Fruit fly (Drosophila melanogaster) whole organism, embryonic: ENCODE data around the gene CG4594.

Experiments used
- CG10147 ChIP-seq: fragments of 200-800 bp; sonication (Bioruptor generic); optimal IDR thresholded peaks from 2 replicates; lab custom pipeline; 2019; ENCODE audit warnings: missing biosample characterization, mild to moderate bottlenecking, missing genetic modification characterization, moderate library complexity
- CG12659 ChIP-seq: fragments of 200-800 bp; sonication (Bioruptor generic); optimal IDR thresholded peaks from 3 replicates; lab custom pipeline; 2017; ENCODE audit warnings: mild to moderate bottlenecking, missing biosample characterization, missing genetic modification reagents, missing genetic modification characterization
- CG13123 ChIP-seq: fragments of 200-800 bp; sonication (Bioruptor generic); optimal IDR thresholded peaks from 2 replicates; lab custom pipeline; 2016; ENCODE audit warnings: missing biosample characterization, missing genetic modification characterization
- CG13287 ChIP-seq: fragments of 200-800 bp; sonication (Bioruptor generic); IDR thresholded peaks from 2 replicates; pipeline ENCODE4 v1.3.6; 2022; ENCODE audit warnings: missing biosample characterization, missing genetic modification characterization; ENCODE audit not compliant: partially characterized antibody
- CG15479 ChIP-seq: fragments of 200-800 bp; sonication (Bioruptor generic); optimal IDR thresholded peaks from 3 replicates; lab custom pipeline; 2019; ENCODE audit warnings: missing biosample characterization, mild to moderate bottlenecking, missing genetic modification characterization, moderate library complexity
- CG2116 ChIP-seq: fragments of 200-800 bp; sonication (Bioruptor generic); optimal IDR thresholded peaks from 3 replicates; lab custom pipeline; 2018; ENCODE audit warnings: missing biosample characterization, mild to moderate bottlenecking, missing genetic modification characterization
- CG2129 ChIP-seq: fragments of 200-800 bp; sonication (Bioruptor generic); IDR thresholded peaks from 2 replicates; pipeline ENCODE4 v1.3.6; 2022; ENCODE audit warnings: missing biosample characterization, missing genetic modification characterization; ENCODE audit not compliant: partially characterized antibody
- CG2712 ChIP-seq: fragments of 200-800 bp; optimal IDR thresholded peaks from 3 replicates; lab custom pipeline; 2019; ENCODE audit warnings: missing biosample characterization, mild to moderate bottlenecking, missing genetic modification characterization, moderate library complexity
- CG32532 ChIP-seq: fragments of 200-800 bp; sonication (Bioruptor generic); IDR thresholded peaks from 2 replicates; pipeline ENCODE4 v1.3.6; 2022; ENCODE audit warnings: missing biosample characterization, missing genetic modification characterization
- CG33557 ChIP-seq: fragments of 200-800 bp; sonication (Bioruptor generic); optimal IDR thresholded peaks from 2 replicates; lab custom pipeline; 2019; ENCODE audit warnings: missing biosample characterization, mild to moderate bottlenecking, missing genetic modification characterization, moderate library complexity
- CG34224 ChIP-seq: fragments of 200-800 bp; sonication (Bioruptor generic); IDR thresholded peaks from 3 replicates; pipeline ENCODE4 v1.3.6; 2022; ENCODE audit warnings: missing biosample characterization, missing genetic modification characterization; ENCODE audit not compliant: partially characterized antibody
- CG4424 ChIP-seq: fragments of 200-800 bp; sonication (Bioruptor generic); optimal IDR thresholded peaks from 3 replicates; lab custom pipeline; 2016; ENCODE audit warnings: missing biosample characterization, missing genetic modification characterization
- CG4617 ChIP-seq: fragments of 200-800 bp; sonication (Bioruptor generic); optimal IDR thresholded peaks from 3 replicates; lab custom pipeline; 2016; ENCODE audit warnings: missing biosample characterization, missing genetic modification characterization, borderline replicate concordance
- CG6791 ChIP-seq: fragments of 200-800 bp; sonication (Bioruptor generic); IDR thresholded peaks from 3 replicates; pipeline ENCODE4 v1.3.6; 2022; ENCODE audit warnings: missing biosample characterization, missing genetic modification characterization; ENCODE audit not compliant: partially characterized antibody
- CG7839 ChIP-seq: fragments of 200-800 bp; sonication (Bioruptor generic); optimal IDR thresholded peaks from 3 replicates; lab custom pipeline; 2018; ENCODE audit warnings: missing biosample characterization, mild to moderate bottlenecking, missing genetic modification characterization, moderate library complexity
- CG7928 ChIP-seq: fragments of 200-800 bp; sonication (Bioruptor generic); optimal IDR thresholded peaks from 2 replicates; lab custom pipeline; 2017; ENCODE audit warnings: missing biosample characterization, mild to moderate bottlenecking, missing genetic modification characterization
- CG8359 ChIP-seq: fragments of 200-800 bp; sonication (Bioruptor generic); optimal IDR thresholded peaks from 2 replicates; lab custom pipeline; 2017; ENCODE audit warnings: missing biosample characterization, mild to moderate bottlenecking, missing genetic modification characterization, borderline replicate concordance
- CG9609 ChIP-seq: fragments of 200-800 bp; sonication (Bioruptor generic); optimal IDR thresholded peaks from 3 replicates; lab custom pipeline; 2016; ENCODE audit warnings: missing biosample characterization, missing genetic modification characterization
- CG9797 ChIP-seq: fragments of 200-800 bp; sonication (Bioruptor generic); optimal IDR thresholded peaks from 3 replicates; lab custom pipeline; 2018; ENCODE audit warnings: missing biosample characterization, mild to moderate bottlenecking, missing genetic modification characterization
- CHES-1-like ChIP-seq: fragments of 200-800 bp; sonication (Bioruptor generic); optimal IDR thresholded peaks from 2 replicates; lab custom pipeline; 2016; ENCODE audit warnings: missing biosample characterization, missing genetic modification characterization
- CoRest ChIP-seq: fragments of 200-800 bp; sonication (Bioruptor generic); optimal IDR thresholded peaks from 3 replicates; lab custom pipeline; 2018; ENCODE audit warnings: missing biosample characterization, mild to moderate bottlenecking, missing genetic modification characterization, moderate library complexity
- Deaf1 ChIP-seq: fragments of 200-800 bp; optimal IDR thresholded peaks from 3 replicates; lab custom pipeline; 2019; ENCODE audit warnings: missing biosample characterization, mild to moderate bottlenecking, missing genetic modification characterization, moderate library complexity
- Dp ChIP-seq: fragments of 200-800 bp; sonication (Bioruptor generic); optimal IDR thresholded peaks from 2 replicates; lab custom pipeline; 2018; ENCODE audit warnings: missing biosample characterization, mild to moderate bottlenecking, missing genetic modification characterization, moderate library complexity
- Fer1 ChIP-seq: fragments of 200-800 bp; sonication (Bioruptor generic); optimal IDR thresholded peaks from 2 replicates; lab custom pipeline; 2017; ENCODE audit warnings: missing biosample characterization, mild to moderate bottlenecking, missing genetic modification characterization
- Fer3 ChIP-seq: fragments of 200-800 bp; sonication (Bioruptor generic); optimal IDR thresholded peaks from 2 replicates; lab custom pipeline; 2018; ENCODE audit warnings: missing biosample characterization, mild to moderate bottlenecking, missing genetic modification characterization, moderate library complexity
- MBD-R2 ChIP-seq: fragments of 200-800 bp; sonication (Bioruptor generic); IDR thresholded peaks from 2 replicates; pipeline ENCODE4 v1.3.6; 2022; ENCODE audit warnings: missing biosample characterization, missing genetic modification characterization
- Nf-YB ChIP-seq: fragments of 200-800 bp; sonication (Bioruptor generic); optimal IDR thresholded peaks from 3 replicates; lab custom pipeline; 2019; ENCODE audit warnings: missing biosample characterization, mild to moderate bottlenecking, missing genetic modification characterization, moderate library complexity
- Sox100B ChIP-seq: fragments of 200-800 bp; sonication (Bioruptor generic); optimal IDR thresholded peaks from 3 replicates; lab custom pipeline; 2018; ENCODE audit warnings: missing biosample characterization, mild to moderate bottlenecking, missing genetic modification characterization
- TFAM ChIP-seq: fragments of 200-800 bp; sonication (Bioruptor generic); optimal IDR thresholded peaks from 2 replicates; lab custom pipeline; 2017; ENCODE audit warnings: missing biosample characterization, missing genetic modification characterization, inconsistent platforms
- ci ChIP-seq: fragments of 200-800 bp; sonication (Bioruptor generic); IDR thresholded peaks from 3 replicates; pipeline ENCODE4 v1.3.6; 2022; ENCODE audit warnings: missing biosample characterization, missing genetic modification characterization
- danr ChIP-seq: fragments of 200-800 bp; sonication (Bioruptor generic); IDR thresholded peaks from 2 replicates; pipeline ENCODE4 v1.3.6; 2022; ENCODE audit warnings: missing biosample characterization, missing genetic modification characterization
- dmrt99B ChIP-seq: fragments of 200-800 bp; sonication (Bioruptor generic); optimal IDR thresholded peaks from 2 replicates; lab custom pipeline; 2018; ENCODE audit warnings: missing biosample characterization, mild to moderate bottlenecking, missing genetic modification characterization, moderate library complexity
- gem ChIP-seq: fragments of 200-800 bp; sonication (Bioruptor generic); optimal IDR thresholded peaks from 2 replicates; lab custom pipeline; 2019; ENCODE audit warnings: missing biosample characterization, mild to moderate bottlenecking, missing genetic modification characterization, moderate library complexity
- gfzf ChIP-seq: fragments of 200-800 bp; sonication (Bioruptor generic); optimal IDR thresholded peaks from 2 replicates; lab custom pipeline; 2016; ENCODE audit warnings: missing biosample characterization, mild to moderate bottlenecking, missing genetic modification characterization, moderate library complexity
- nerfin-1 ChIP-seq: fragments of 200-800 bp; sonication (Bioruptor generic); optimal IDR thresholded peaks from 3 replicates; lab custom pipeline; 2019; ENCODE audit warnings: missing biosample characterization, mild to moderate bottlenecking, missing genetic modification characterization, moderate library complexity
- nmo ChIP-seq: fragments of 200-800 bp; sonication (Bioruptor generic); optimal IDR thresholded peaks from 2 replicates; lab custom pipeline; 2018; ENCODE audit warnings: missing biosample characterization, mild to moderate bottlenecking, missing genetic modification characterization, moderate library complexity
- pho ChIP-seq: fragments of 200-800 bp; sonication (Bioruptor generic); optimal IDR thresholded peaks from 2 replicates; lab custom pipeline; 2016; ENCODE audit warnings: missing biosample characterization, missing genetic modification characterization
- phol ChIP-seq: fragments of 200-800 bp; sonication (Bioruptor generic); optimal IDR thresholded peaks from 3 replicates; lab custom pipeline; 2018; ENCODE audit warnings: missing biosample characterization, mild to moderate bottlenecking, missing genetic modification characterization, moderate library complexity
- scrt ChIP-seq: fragments of 200-800 bp; sonication (Bioruptor generic); optimal IDR thresholded peaks from 2 replicates; lab custom pipeline; 2018; ENCODE audit warnings: missing biosample characterization, mild to moderate bottlenecking, missing genetic modification characterization, moderate library complexity
- sna ChIP-seq: fragments of 200-800 bp; sonication (Bioruptor generic); IDR thresholded peaks from 2 replicates; pipeline ENCODE4 v1.3.6; 2022; ENCODE audit warnings: missing biosample characterization, missing genetic modification characterization; ENCODE audit not compliant: partially characterized antibody
- so ChIP-seq: fragments of 200-800 bp; sonication (Bioruptor generic); IDR thresholded peaks from 3 replicates; pipeline ENCODE4 v1.3.6; 2022; ENCODE audit warnings: missing biosample characterization, missing genetic modification characterization
- stwl ChIP-seq: fragments of 200-800 bp; sonication (Bioruptor generic); optimal IDR thresholded peaks from 3 replicates; lab custom pipeline; 2018; ENCODE audit warnings: missing biosample characterization, mild to moderate bottlenecking, missing genetic modification characterization, moderate library complexity
- sug ChIP-seq: fragments of 200-800 bp; optimal IDR thresholded peaks from 2 replicates; lab custom pipeline; 2019; ENCODE audit warnings: missing biosample characterization, mild to moderate bottlenecking, missing genetic modification characterization, moderate library complexity
- tx ChIP-seq: fragments of 200-800 bp; sonication (Bioruptor generic); optimal IDR thresholded peaks from 2 replicates; lab custom pipeline; 2016; ENCODE audit warnings: missing biosample characterization, missing genetic modification characterization
- vfl ChIP-seq: fragments of 200-800 bp; sonication (Bioruptor generic); optimal IDR thresholded peaks from 2 replicates; lab custom pipeline; 2016; ENCODE audit warnings: missing biosample characterization, missing genetic modification characterization
- wdn ChIP-seq: fragments of 200-800 bp; sonication (Bioruptor generic); IDR thresholded peaks from 2 replicates; pipeline ENCODE4 v1.3.6; 2022; ENCODE audit warnings: missing biosample characterization, missing genetic modification characterization
- zen2 ChIP-seq: fragments of 200-800 bp; sonication (Bioruptor generic); IDR thresholded peaks from 3 replicates; pipeline ENCODE4 v1.3.6; 2022; ENCODE audit warnings: missing biosample characterization, missing genetic modification characterization; ENCODE audit not compliant: partially characterized antibody

Gene CG4594

dm6 chr2L:9963603-9964042 lies 43.7 kb downstream of the CG4594 start, which contains the start of gene CG5850 (continued):
- TF ChIP-seq stwl (tag; lab: Kevin White, UChicago), result peak; percentile 34
- peak; percentile 43 for TF ChIP-seq Deaf1 (tag; lab: Kevin White, UChicago)
- TF ChIP-seq CG7928 (GFP tag; lab: Kevin White, UChicago), result peak; percentile 85
- peak; percentile 54 for TF ChIP-seq Sox100B (GFP tag; lab: Kevin White, UChicago)
- no peak for TF ChIP-seq CG8359
- TF ChIP-seq CoRest (tag; lab: Kevin White, UChicago), result peak; percentile 52
- 0 out of 2 replicates have a peak, but pooled peaks have one; percentile 33 for TF ChIP-seq sna (GFP tag; lab: Robert Waterston, UW)
- TF ChIP-seq dmrt99B (tag; lab: Kevin White, UChicago), result peak; percentile 14
- peak; percentile 60 for TF ChIP-seq CG4617
- TF ChIP-seq gem (tag; lab: Kevin White, UChicago), result peak; percentile 53
- TF ChIP-seq CG10147, result peak; percentile 15
- 0 out of 3 replicates have a peak, but pooled peaks have one; percentile 25 for TF ChIP-seq CG34224 (GFP tag; lab: Robert Waterston, UW)
- TF ChIP-seq nmo (GFP tag; lab: Kevin White, UChicago), result peak; percentile 8
- no peak for TF ChIP-seq CG13123
- TF ChIP-seq CG4424, result peak; percentile 20
- TF ChIP-seq CG9797, result peak; percentile 62
- TF ChIP-seq CG12659 (GFP tag; lab: Kevin White, UChicago), result peak; percentile 51
- peak; percentile 42 for TF ChIP-seq sug (tag; lab: Kevin White, UChicago)
- peak; percentile 58 for TF ChIP-seq gfzf (GFP tag; lab: Kevin White, UChicago)
- TF ChIP-seq TFAM (GFP tag; lab: Kevin White, UChicago), result no peak
- TF ChIP-seq vfl (GFP tag; lab: Kevin White, UChicago), result no peak
- peak; percentile 35 for TF ChIP-seq CG7839
- peak; percentile 34 for TF ChIP-seq CG33557
- TF ChIP-seq so, result no peak
- TF ChIP-seq scrt (GFP tag; lab: Kevin White, UChicago), result peak; percentile 26
- TF ChIP-seq ci, result no peak
- no peak for TF ChIP-seq CG6791 (GFP tag; lab: Robert Waterston, UW)
- TF ChIP-seq phol (tag; lab: Kevin White, UChicago), result peak; percentile 24
- TF ChIP-seq Fer3 (tag; lab: Kevin White, UChicago), result peak; percentile 25
- no peak for TF ChIP-seq CG15479 (GFP tag; lab: Kevin White, UChicago)
- TF ChIP-seq danr (GFP tag; lab: Robert Waterston, UW), result no peak
- no peak for TF ChIP-seq CG9609 (GFP tag; lab: Kevin White, UChicago)
- TF ChIP-seq Nf-YB (GFP tag; lab: Kevin White, UChicago), result peak; percentile 3
- peak; percentile 34 for TF ChIP-seq Fer1 (GFP tag; lab: Kevin White, UChicago)
- peak; percentile 61 for TF ChIP-seq Dp (GFP tag; lab: Kevin White, UChicago)
- TF ChIP-seq CHES-1-like (GFP tag; lab: Kevin White, UChicago), result no peak
- TF ChIP-seq pho (GFP tag; lab: Kevin White, UChicago), result no peak
- peak; percentile 27 for TF ChIP-seq CG2116 (GFP tag; lab: Kevin White, UChicago)
- peak; percentile 44 for TF ChIP-seq CG2712 (tag; lab: Kevin White, UChicago)
- peak; percentile 45 for TF ChIP-seq CG13287
- TF ChIP-seq wdn (GFP tag; lab: Robert Waterston, UW), result no peak
- no peak for TF ChIP-seq CG32532 (GFP tag; lab: Robert Waterston, UW)
- no peak for TF ChIP-seq CG2129
- peak; percentile 11 for TF ChIP-seq nerfin-1
- no peak for TF ChIP-seq tx (GFP tag; lab: Kevin White, UChicago)
- TF ChIP-seq zen2 (GFP tag; lab: Robert Waterston, UW), result no peak
- TF ChIP-seq MBD-R2 (GFP tag; lab: Robert Waterston, UW), result peak; percentile 52
